Fruit fly (Drosophila melanogaster): ENCODE data around the gene tin.

dm6 chr3R:21345011-21345410, 33.8 kb upstream of the tin start:
- TF ChIP-seq Max (GFP tag; optimal IDR thresholded peaks at IDR 0.05) = no peak
- TF ChIP-seq slou (GFP tag; optimal IDR thresholded peaks at IDR 0.05) = no peak
- no peak for TF ChIP-seq psq (GFP tag; optimal IDR thresholded peaks at IDR 0.05)

Data from whole organism, embryonic.